Worm (Caenorhabditis elegans): ENCODE data around the gene Y65A5A.24.

Gene Y65A5A.24

DNA sequence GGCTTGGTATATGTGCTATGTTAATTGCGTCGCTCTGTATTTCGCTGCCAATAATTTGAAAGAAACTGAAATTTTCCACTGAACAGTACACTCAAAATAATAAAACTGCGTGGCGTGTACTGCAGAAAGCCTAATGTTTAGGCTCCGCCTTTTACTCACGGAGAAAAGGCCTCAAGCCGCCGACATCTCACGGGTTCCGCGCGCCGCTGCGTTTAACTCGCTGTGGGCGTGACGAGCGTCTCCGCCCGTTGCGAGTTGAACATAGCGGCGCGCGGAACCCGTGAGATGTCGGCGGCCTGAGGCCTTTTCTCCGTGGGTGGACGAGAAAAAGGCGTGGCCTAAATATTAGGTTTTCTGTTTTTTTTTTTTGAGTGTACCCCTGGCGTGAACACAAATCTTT is 9.1 kb upstream of the Y65A5A.24 start:
- no peak for TF ChIP-seq sea-1 (GFP tag; conservative IDR thresholded peaks at IDR 0.05)
- no peak for TF ChIP-seq tbx-11 (GFP tag; IDR thresholded peaks at IDR 0.05)
- no peak for TF ChIP-seq hmg-4 (GFP tag; optimal IDR thresholded peaks at IDR 0.05)
- no peak for TF ChIP-seq tbx-37 (GFP tag; conservative IDR thresholded peaks at IDR 0.05)
- no peak for TF ChIP-seq hnd-1 (tag; optimal IDR thresholded peaks at IDR 0.05)
- no peak for TF ChIP-seq aly-1 (tag; optimal IDR thresholded peaks at IDR 0.05)
- TF ChIP-seq ceh-13 (GFP tag; optimal IDR thresholded peaks at IDR 0.05) = no peak

DNA sequence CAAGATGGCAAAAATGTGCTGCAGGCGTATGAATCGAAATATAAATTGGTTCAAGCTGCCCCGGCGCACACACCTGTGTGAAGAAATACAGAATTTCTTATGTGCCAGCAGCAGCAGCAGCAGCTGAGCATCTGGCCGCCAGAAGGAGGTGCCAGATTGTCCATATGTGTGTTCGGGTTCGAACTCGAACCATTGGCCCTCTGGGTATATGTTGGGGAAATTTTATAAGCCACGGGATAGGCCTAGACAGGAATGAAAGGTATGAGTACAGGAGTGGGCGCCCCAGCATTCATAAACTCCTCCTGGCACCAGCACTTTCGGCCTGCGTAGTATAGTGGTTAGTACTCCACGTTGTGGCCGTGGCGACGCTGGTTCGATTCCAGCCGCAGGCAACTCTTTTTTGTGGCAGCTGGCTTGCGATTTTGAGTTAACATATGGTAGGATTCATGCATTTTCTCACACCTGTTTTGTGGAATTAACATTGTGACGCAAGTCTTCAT is 5.6 kb upstream of the Y65A5A.24 start:
- peak; percentile 56; the same call in 1 of the 2 replicates for TF ChIP-seq flt-1 (GFP tag; IDR thresholded peaks at IDR 0.05)
- no peak for TF ChIP-seq tra-4 (tag; optimal IDR thresholded peaks at IDR 0.05)
- TF ChIP-seq B0310.2 (tag; optimal IDR thresholded peaks at IDR 0.05) = peak; percentile 15
- TF ChIP-seq ceh-36 (tag; optimal IDR thresholded peaks at IDR 0.05) = peak; percentile 40
- TF ChIP-seq scrt-1 (GFP tag; IDR thresholded peaks at IDR 0.05) = peak; percentile 75
- TF ChIP-seq tbx-11 (GFP tag; IDR thresholded peaks at IDR 0.05) = peak; percentile 36; the same call in 1 of the 2 replicates
- TF ChIP-seq ets-7 (tag; optimal IDR thresholded peaks at IDR 0.05) = no peak
- TF ChIP-seq F13C5.2 (tag; optimal IDR thresholded peaks at IDR 0.05) = no peak
- TF ChIP-seq ceh-13 (GFP tag; optimal IDR thresholded peaks at IDR 0.05) = no peak
- peak; percentile 71 for TF ChIP-seq pes-1 (GFP tag; IDR thresholded peaks at IDR 0.05)
- no peak for TF ChIP-seq hnd-1 (tag; optimal IDR thresholded peaks at IDR 0.05)
- TF ChIP-seq hmg-4 (GFP tag; optimal IDR thresholded peaks at IDR 0.05) = peak; percentile 60
- no peak for TF ChIP-seq sea-1 (GFP tag; conservative IDR thresholded peaks at IDR 0.05)
- peak; percentile 55 for TF ChIP-seq tbx-37 (GFP tag; conservative IDR thresholded peaks at IDR 0.05)
- peak; percentile 30 for TF ChIP-seq aly-1 (tag; optimal IDR thresholded peaks at IDR 0.05)
- no peak for TF ChIP-seq ama-1 (optimal IDR thresholded peaks at IDR 0.05)
- no peak for TF ChIP-seq hmbx-1 (tag; optimal IDR thresholded peaks at IDR 0.05)

DNA sequence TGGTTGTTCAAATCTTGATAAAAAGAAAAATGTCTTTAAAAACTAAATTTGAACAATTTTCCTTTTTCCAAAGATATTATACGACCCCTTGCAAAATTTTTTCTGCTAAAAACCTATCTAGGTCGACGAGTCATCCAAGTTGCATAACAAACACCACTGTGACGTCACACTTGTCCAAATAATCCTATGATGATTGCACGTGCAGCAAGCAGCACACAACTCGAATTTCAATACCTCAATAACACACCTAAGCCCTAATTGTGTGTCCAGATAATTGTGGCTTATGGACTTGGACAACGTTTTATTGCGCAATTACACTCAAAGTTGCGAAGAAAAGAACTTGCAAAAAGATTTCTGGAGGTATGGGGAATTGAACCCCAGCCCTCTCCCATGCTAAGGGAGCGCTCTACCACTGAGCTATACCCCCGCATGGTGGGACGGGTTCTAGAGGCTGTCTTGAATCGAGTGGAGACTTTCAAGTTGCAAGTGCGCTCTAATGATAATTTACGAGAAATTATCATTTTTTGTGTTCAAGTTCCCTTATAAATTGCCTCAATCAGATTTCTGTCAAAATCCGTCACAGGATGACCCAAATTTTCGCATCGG is 4.8 kb upstream of the Y65A5A.24 start:
- TF ChIP-seq ama-1 (optimal IDR thresholded peaks at IDR 0.05) (no peak), hmbx-1 (tag; optimal IDR thresholded peaks at IDR 0.05) (no peak), tra-4 (tag; optimal IDR thresholded peaks at IDR 0.05) (no peak), ceh-36 (tag; optimal IDR thresholded peaks at IDR 0.05) (peak; percentile 60), hmg-4 (GFP tag; optimal IDR thresholded peaks at IDR 0.05) (peak; percentile 66), tbx-37 (GFP tag; conservative IDR thresholded peaks at IDR 0.05) (0 out of 2 replicates have a peak, but pooled peaks have one; percentile 26), B0310.2 (tag; optimal IDR thresholded peaks at IDR 0.05) (no peak), tbx-11 (GFP tag; IDR thresholded peaks at IDR 0.05) (0 out of 2 replicates have a peak, but pooled peaks have one; percentile 58), aly-1 (tag; optimal IDR thresholded peaks at IDR 0.05) (no peak), flt-1 (GFP tag; IDR thresholded peaks at IDR 0.05) (peak; percentile 62), sea-1 (GFP tag; conservative IDR thresholded peaks at IDR 0.05) (peak; percentile 81; the same call in 1 of the 2 replicates), hnd-1 (tag; optimal IDR thresholded peaks at IDR 0.05) (peak; percentile 30), F13C5.2 (tag; optimal IDR thresholded peaks at IDR 0.05) (no peak), pes-1 (GFP tag; IDR thresholded peaks at IDR 0.05) (peak; percentile 85), ceh-13 (GFP tag; optimal IDR thresholded peaks at IDR 0.05) (peak; percentile 19), ets-7 (tag; optimal IDR thresholded peaks at IDR 0.05) (no peak), scrt-1 (GFP tag; IDR thresholded peaks at IDR 0.05) (peak; percentile 69)

ce11 chrIV:16391470-16391869 is 2.3 kb upstream of the Y65A5A.24 start:
- TF ChIP-seq F13C5.2 (tag; optimal IDR thresholded peaks at IDR 0.05) = no peak
- TF ChIP-seq ceh-36 (tag; optimal IDR thresholded peaks at IDR 0.05) = peak; percentile 28

DNA sequence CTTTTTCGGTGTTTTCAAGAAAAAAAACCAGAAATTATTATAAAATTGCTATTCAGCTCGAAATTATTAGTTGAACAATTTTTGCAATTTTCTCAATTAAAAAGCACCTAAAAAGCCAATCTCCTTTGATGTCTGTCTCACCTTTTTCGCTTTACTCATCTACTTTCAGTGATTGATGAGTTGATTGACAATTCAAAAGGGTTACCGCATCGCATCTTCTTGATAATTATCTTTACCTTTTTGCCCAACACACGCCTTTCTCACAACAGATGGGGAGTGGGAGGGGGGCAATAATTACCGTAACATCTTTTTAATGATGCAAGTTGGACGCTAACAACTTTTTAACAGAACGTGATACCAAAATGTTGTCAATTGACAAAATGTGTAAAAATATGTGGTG is 2.9 kb downstream of the Y65A5A.24 start:
- no peak for TF ChIP-seq pes-1 (GFP tag; IDR thresholded peaks at IDR 0.05)
- TF ChIP-seq B0310.2 (tag; optimal IDR thresholded peaks at IDR 0.05) = no peak
- no peak for TF ChIP-seq hmbx-1 (tag; optimal IDR thresholded peaks at IDR 0.05)
- TF ChIP-seq ets-7 (tag; optimal IDR thresholded peaks at IDR 0.05) = no peak
- no peak for TF ChIP-seq F13C5.2 (tag; optimal IDR thresholded peaks at IDR 0.05)
- TF ChIP-seq flt-1 (GFP tag; IDR thresholded peaks at IDR 0.05) = no peak
- TF ChIP-seq tra-4 (tag; optimal IDR thresholded peaks at IDR 0.05) = no peak

DNA sequence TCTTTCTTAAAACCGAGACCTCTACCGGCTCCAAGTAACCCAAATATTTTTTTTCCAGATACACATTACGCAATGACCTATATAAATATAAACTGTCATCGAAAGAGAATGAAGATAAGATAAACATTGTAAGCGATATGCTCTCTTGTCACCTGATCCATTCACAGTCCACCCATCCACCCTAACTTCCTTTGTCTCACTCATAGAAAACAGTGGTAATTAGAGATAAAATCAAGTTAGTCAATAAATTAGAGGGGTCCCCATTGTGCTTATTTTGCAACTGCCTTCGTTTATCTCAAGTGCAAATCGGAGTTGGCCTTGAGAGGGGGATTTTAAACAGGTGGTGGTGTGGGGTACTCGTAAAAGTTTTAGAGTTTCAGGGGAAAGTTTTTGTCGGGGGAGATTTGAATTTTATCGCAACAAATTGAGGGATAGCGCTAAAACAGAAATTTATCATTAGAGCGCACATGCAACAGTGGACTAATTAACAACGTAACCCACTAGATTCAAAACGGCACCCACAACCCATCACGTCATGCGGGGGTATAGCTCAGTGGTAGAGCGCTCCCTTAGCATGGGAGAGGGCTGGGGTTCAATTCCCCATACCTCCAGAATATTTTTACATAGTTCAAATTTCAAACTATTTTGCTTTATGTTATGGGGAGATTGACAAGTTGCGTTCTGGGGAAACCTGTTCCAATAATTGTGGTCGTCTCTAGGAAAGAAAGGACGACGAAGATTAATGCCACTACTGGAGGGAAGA is 4.3 kb downstream of the Y65A5A.24 start:
- TF ChIP-seq scrt-1 (GFP tag; IDR thresholded peaks at IDR 0.05) (peak; percentile 82), aly-1 (tag; optimal IDR thresholded peaks at IDR 0.05) (peak; percentile 82), hmg-4 (GFP tag; optimal IDR thresholded peaks at IDR 0.05) (peak; percentile 90), tbx-37 (GFP tag; conservative IDR thresholded peaks at IDR 0.05) (peak; percentile 66), pes-1 (GFP tag; IDR thresholded peaks at IDR 0.05) (peak; percentile 90), sea-1 (GFP tag; conservative IDR thresholded peaks at IDR 0.05) (peak; percentile 80), ceh-13 (GFP tag; optimal IDR thresholded peaks at IDR 0.05) (peak; percentile 52), tbx-11 (GFP tag; IDR thresholded peaks at IDR 0.05) (peak; percentile 68), ama-1 (optimal IDR thresholded peaks at IDR 0.05) (peak; percentile 74), flt-1 (GFP tag; IDR thresholded peaks at IDR 0.05) (peak; percentile 85), tra-4 (tag; optimal IDR thresholded peaks at IDR 0.05) (peak; percentile 82), B0310.2 (tag; optimal IDR thresholded peaks at IDR 0.05) (peak; percentile 75), hnd-1 (tag; optimal IDR thresholded peaks at IDR 0.05) (peak; percentile 15), ets-7 (tag; optimal IDR thresholded peaks at IDR 0.05) (peak; percentile 41), hmbx-1 (tag; optimal IDR thresholded peaks at IDR 0.05) (no peak), F13C5.2 (tag; optimal IDR thresholded peaks at IDR 0.05) (peak; percentile 61), ceh-36 (tag; optimal IDR thresholded peaks at IDR 0.05) (peak; percentile 72)

DNA sequence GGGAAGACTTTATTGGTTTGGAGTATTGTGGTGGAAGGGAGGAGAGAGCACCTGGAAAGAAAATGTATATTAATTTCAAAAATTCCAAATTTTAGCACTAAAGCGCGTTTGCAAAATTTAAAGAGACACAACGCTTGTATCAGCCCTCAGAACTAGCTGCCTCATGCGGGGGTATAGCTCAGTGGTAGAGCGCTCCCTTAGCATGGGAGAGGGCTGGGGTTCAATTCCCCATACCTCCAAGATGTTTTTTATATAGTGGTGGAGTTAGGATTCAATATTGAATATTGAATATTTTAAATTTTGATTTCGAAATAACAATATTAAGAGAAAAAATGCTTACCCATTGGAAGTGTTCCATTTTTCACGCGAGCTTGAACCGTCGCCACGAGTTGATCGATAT is 5.2 kb downstream of the Y65A5A.24 start:
- peak; percentile 66 for TF ChIP-seq ceh-36 (tag; optimal IDR thresholded peaks at IDR 0.05)
- TF ChIP-seq tra-4 (tag; optimal IDR thresholded peaks at IDR 0.05) = no peak
- no peak for TF ChIP-seq hmbx-1 (tag; optimal IDR thresholded peaks at IDR 0.05)
- peak; percentile 67; the same call in 1 of the 2 replicates for TF ChIP-seq tbx-11 (GFP tag; IDR thresholded peaks at IDR 0.05)
- peak; percentile 22 for TF ChIP-seq hmg-4 (GFP tag; optimal IDR thresholded peaks at IDR 0.05)
- TF ChIP-seq sea-1 (GFP tag; conservative IDR thresholded peaks at IDR 0.05) = peak; percentile 82
- TF ChIP-seq tbx-37 (GFP tag; conservative IDR thresholded peaks at IDR 0.05) = peak; percentile 63
- TF ChIP-seq F13C5.2 (tag; optimal IDR thresholded peaks at IDR 0.05) = no peak
- TF ChIP-seq ets-7 (tag; optimal IDR thresholded peaks at IDR 0.05) = no peak
- TF ChIP-seq B0310.2 (tag; optimal IDR thresholded peaks at IDR 0.05) = peak; percentile 29
- peak; percentile 54 for TF ChIP-seq ama-1 (optimal IDR thresholded peaks at IDR 0.05)
- TF ChIP-seq aly-1 (tag; optimal IDR thresholded peaks at IDR 0.05) = no peak
- peak; percentile 87 for TF ChIP-seq pes-1 (GFP tag; IDR thresholded peaks at IDR 0.05)
- TF ChIP-seq ceh-13 (GFP tag; optimal IDR thresholded peaks at IDR 0.05) = peak; percentile 68
- TF ChIP-seq hnd-1 (tag; optimal IDR thresholded peaks at IDR 0.05) = peak; percentile 48
- peak; percentile 78 for TF ChIP-seq flt-1 (GFP tag; IDR thresholded peaks at IDR 0.05)
- TF ChIP-seq scrt-1 (GFP tag; IDR thresholded peaks at IDR 0.05) = peak; percentile 73

All from whole organism, early embryonic.